Fruit fly (Drosophila melanogaster): Measurements from ENCODE around the gene CG7049.
A peak's percentile ranks its signal among the peaks of the same experiment; 100 is the strongest.

CG7049 gene

dm6 chr3L:177938-178337, 1.9 kb upstream of the CG7049 start:
- TF ChIP-seq B-H1 (GFP tag; IDR thresholded peaks at IDR 0.05) = no peak
- 0 out of 3 replicates have a peak, but pooled peaks have one; percentile 33 for TF ChIP-seq CG16813 (GFP tag; IDR thresholded peaks at IDR 0.05; ENCODE audit: partially characterized antibody)
- no peak for TF ChIP-seq shn (GFP tag; optimal IDR thresholded peaks at IDR 0.05)
- TF ChIP-seq CG1603 (tag; optimal IDR thresholded peaks at IDR 0.05) = no peak
- no peak for TF ChIP-seq hth (optimal IDR thresholded peaks at IDR 0.05)
- TF ChIP-seq exex (tag; optimal IDR thresholded peaks at IDR 0.05) = no peak
- TF ChIP-seq Six4 (GFP tag; optimal IDR thresholded peaks at IDR 0.05) = no peak
- TF ChIP-seq ken (GFP tag; IDR thresholded peaks at IDR 0.05) = 0 out of 3 replicates have a peak, but pooled peaks have one; percentile 10
- 0 out of 2 replicates have a peak, but pooled peaks have one; percentile 17 for TF ChIP-seq vvl (GFP tag; IDR thresholded peaks at IDR 0.05)
- 0 out of 4 replicates have a peak, but pooled peaks have one; percentile 33 for TF ChIP-seq chinmo (GFP tag; IDR thresholded peaks at IDR 0.05; ENCODE audit: partially characterized antibody)
- TF ChIP-seq sna (GFP tag; IDR thresholded peaks at IDR 0.05; ENCODE audit: partially characterized antibody) = peak; percentile 36; the same call in 1 of the 2 replicates
- no peak for TF ChIP-seq CG18764 (GFP tag; optimal IDR thresholded peaks at IDR 0.05)
- no peak for TF ChIP-seq da (GFP tag; optimal IDR thresholded peaks at IDR 0.05)
- TF ChIP-seq kni (GFP tag; optimal IDR thresholded peaks at IDR 0.05) = no peak
- no peak for TF ChIP-seq CG9437 (GFP tag; optimal IDR thresholded peaks at IDR 0.05)
- TF ChIP-seq tin (GFP tag; optimal IDR thresholded peaks at IDR 0.05) = no peak
- no peak for TF ChIP-seq CG11093 (GFP tag; IDR thresholded peaks at IDR 0.05)
- TF ChIP-seq sr (GFP tag; IDR thresholded peaks at IDR 0.05) = 0 out of 3 replicates have a peak, but pooled peaks have one; percentile 10
- no peak for TF ChIP-seq Dfd (GFP tag; optimal IDR thresholded peaks at IDR 0.05)
- TF ChIP-seq CG15073 (GFP tag; optimal IDR thresholded peaks at IDR 0.05) = no peak
- peak; percentile 40 for TF ChIP-seq BEAF-32 (GFP tag; optimal IDR thresholded peaks at IDR 0.05)
- peak; percentile 57; the same call in 1 of the 3 replicates for TF ChIP-seq Opbp (GFP tag; IDR thresholded peaks at IDR 0.05; ENCODE audit: partially characterized antibody)
- no peak for TF ChIP-seq CG1792 (GFP tag; optimal IDR thresholded peaks at IDR 0.05)
- TF ChIP-seq CG10209 (GFP tag; optimal IDR thresholded peaks at IDR 0.05) = no peak
- peak; percentile 38; the same call in 1 of the 2 replicates for TF ChIP-seq Scr (GFP tag; IDR thresholded peaks at IDR 0.05; ENCODE audit: partially characterized antibody)
- TF ChIP-seq chm (GFP tag; IDR thresholded peaks at IDR 0.05) = no peak
- TF ChIP-seq CG34224 (GFP tag; IDR thresholded peaks at IDR 0.05; ENCODE audit: partially characterized antibody) = no peak
- 0 out of 3 replicates have a peak, but pooled peaks have one; percentile 21 for TF ChIP-seq HLH4C (GFP tag; IDR thresholded peaks at IDR 0.05; ENCODE audit: partially characterized antibody)
- no peak for TF ChIP-seq odd (GFP tag; optimal IDR thresholded peaks at IDR 0.05)
- peak; percentile 37; the same call in 1 of the 3 replicates for TF ChIP-seq knrl (GFP tag; IDR thresholded peaks at IDR 0.05; ENCODE audit: partially characterized antibody)
- no peak for TF ChIP-seq Dek (tag; optimal IDR thresholded peaks at IDR 0.05)
- TF ChIP-seq zen2 (GFP tag; IDR thresholded peaks at IDR 0.05; ENCODE audit: partially characterized antibody) = 0 out of 3 replicates have a peak, but pooled peaks have one; percentile 29
- no peak for TF ChIP-seq lmd (GFP tag; IDR thresholded peaks at IDR 0.05)
- no peak for TF ChIP-seq CG4707 (GFP tag; optimal IDR thresholded peaks at IDR 0.05)
- no peak for TF ChIP-seq CG7556 (GFP tag; optimal IDR thresholded peaks at IDR 0.05)
- 0 out of 2 replicates have a peak, but pooled peaks have one; percentile 3 for TF ChIP-seq Rx (GFP tag; IDR thresholded peaks at IDR 0.05)
- peak; percentile 65 for TF ChIP-seq bbx (GFP tag; IDR thresholded peaks at IDR 0.05; ENCODE audit: partially characterized antibody)
- no peak for TF ChIP-seq usp (GFP tag; optimal IDR thresholded peaks at IDR 0.05)
- TF ChIP-seq Adf1 (GFP tag; IDR thresholded peaks at IDR 0.05) = no peak
- no peak for TF ChIP-seq CG1024 (GFP tag; IDR thresholded peaks at IDR 0.05)
- TF ChIP-seq Sry-β (GFP tag; optimal IDR thresholded peaks at IDR 0.05) = peak; percentile 67
- peak; percentile 70 for TF ChIP-seq Dll (GFP tag; IDR thresholded peaks at IDR 0.05; ENCODE audit: partially characterized antibody)
- 0 out of 3 replicates have a peak, but pooled peaks have one; percentile 15 for TF ChIP-seq row (GFP tag; IDR thresholded peaks at IDR 0.05)
- no peak for TF ChIP-seq CG14014 (GFP tag; IDR thresholded peaks at IDR 0.05)
- TF ChIP-seq stwl (tag; optimal IDR thresholded peaks at IDR 0.05) = no peak
- no peak for TF ChIP-seq CG7987 (GFP tag; optimal IDR thresholded peaks at IDR 0.05)
- 0 out of 2 replicates have a peak, but pooled peaks have one; percentile 37 for TF ChIP-seq ato (GFP tag; IDR thresholded peaks at IDR 0.05; ENCODE audit: partially characterized antibody)
- TF ChIP-seq CG6791 (GFP tag; IDR thresholded peaks at IDR 0.05; ENCODE audit: partially characterized antibody) = peak; percentile 59; the same call in 1 of the 3 replicates
- no peak for TF ChIP-seq croc (GFP tag; conservative IDR thresholded peaks at IDR 0.05)
